Fruit fly (Drosophila melanogaster): ENCODE results near the gene muc.
A peak's percentile ranks its signal among the peaks of the same experiment; 100 is the strongest.

muc gene

dm6 chr2L:7437325-7437707 lies 10.7 kb downstream of the muc start, which contains the start of gene CG5973 (continued):
- peak; percentile 13 for TF ChIP-seq CG16779 (tag; optimal IDR thresholded peaks at IDR 0.05)
- no peak for TF ChIP-seq vri (GFP tag; optimal IDR thresholded peaks at IDR 0.05)
- no peak for TF ChIP-seq Met (GFP tag; optimal IDR thresholded peaks at IDR 0.05)
- TF ChIP-seq fd85E (GFP tag; optimal IDR thresholded peaks at IDR 0.05), result no peak
- TF ChIP-seq CG34406 (GFP tag; optimal IDR thresholded peaks at IDR 0.05), result no peak
- TF ChIP-seq Ets96B (tag; optimal IDR thresholded peaks at IDR 0.05), result no peak
- no peak for TF ChIP-seq CG6792 (GFP tag; optimal IDR thresholded peaks at IDR 0.05)
- TF ChIP-seq CG6163 (GFP tag; IDR thresholded peaks at IDR 0.05), result 0 out of 3 replicates have a peak, but pooled peaks have one; percentile 33
- peak; percentile 12 for TF ChIP-seq net (GFP tag; optimal IDR thresholded peaks at IDR 0.05)
- TF ChIP-seq fd59A (GFP tag; optimal IDR thresholded peaks at IDR 0.05), result no peak
- TF ChIP-seq CG32006 (GFP tag; optimal IDR thresholded peaks at IDR 0.05), result peak; percentile 43
- peak; percentile 23 for TF ChIP-seq CG6854 (GFP tag; optimal IDR thresholded peaks at IDR 0.05)
- no peak for TF ChIP-seq CG31627 (GFP tag; optimal IDR thresholded peaks at IDR 0.05)
- no peak for TF ChIP-seq CG11294 (GFP tag; IDR thresholded peaks at IDR 0.05)
- no peak for TF ChIP-seq Gug (GFP tag; IDR thresholded peaks at IDR 0.05)
- TF ChIP-seq CG10631 (GFP tag; optimal IDR thresholded peaks at IDR 0.05), result no peak
- TF ChIP-seq achi (GFP tag; optimal IDR thresholded peaks at IDR 0.05), result no peak
- TF ChIP-seq CG6276 (GFP tag; optimal IDR thresholded peaks at IDR 0.05), result peak; percentile 18
- TF ChIP-seq CG8319 (GFP tag; optimal IDR thresholded peaks at IDR 0.05), result no peak
- TF ChIP-seq eg (GFP tag; IDR thresholded peaks at IDR 0.05), result no peak
- TF ChIP-seq cyc (GFP tag; optimal IDR thresholded peaks at IDR 0.05), result no peak
- TF ChIP-seq topi (GFP tag; optimal IDR thresholded peaks at IDR 0.05), result no peak
- TF ChIP-seq Eip93F (GFP tag; optimal IDR thresholded peaks at IDR 0.05), result no peak
- no peak for TF ChIP-seq Sox14 (GFP tag; optimal IDR thresholded peaks at IDR 0.05)
- TF ChIP-seq Hr4 (GFP tag; optimal IDR thresholded peaks at IDR 0.05), result no peak
- TF ChIP-seq CG9139 (GFP tag; optimal IDR thresholded peaks at IDR 0.05), result peak; percentile 47
- no peak for TF ChIP-seq Blimp-1 (GFP tag; optimal IDR thresholded peaks at IDR 0.05)
- TF ChIP-seq CG4318 (GFP tag; optimal IDR thresholded peaks at IDR 0.05), result no peak
- peak; percentile 17 for TF ChIP-seq svp (GFP tag)
- no peak for TF ChIP-seq CG11762 (GFP tag; optimal IDR thresholded peaks at IDR 0.05; ENCODE audit: insufficient read depth)
- TF ChIP-seq CG15336 (GFP tag; IDR thresholded peaks at IDR 0.05), result no peak; the same call in 1 of the 2 replicates
- no peak for TF ChIP-seq Smox (GFP tag; optimal IDR thresholded peaks at IDR 0.05)
- TF ChIP-seq Hr38 (GFP tag; optimal IDR thresholded peaks at IDR 0.05), result no peak
- no peak for TF ChIP-seq Sox102F (GFP tag; optimal IDR thresholded peaks at IDR 0.05)
- TF ChIP-seq Lpt (GFP tag; optimal IDR thresholded peaks at IDR 0.05), result no peak
- TF ChIP-seq ss (GFP tag; optimal IDR thresholded peaks at IDR 0.05), result no peak
- TF ChIP-seq CG7368 (GFP tag; optimal IDR thresholded peaks at IDR 0.05), result no peak

- peak; percentile 8 for TF ChIP-seq esn (GFP tag; optimal IDR thresholded peaks at IDR 0.05)
- no peak for TF ChIP-seq topi (GFP tag; optimal IDR thresholded peaks at IDR 0.05)
- no peak for TF ChIP-seq CG11902 (GFP tag; optimal IDR thresholded peaks at IDR 0.05)
- no peak for TF ChIP-seq Lpt (GFP tag; optimal IDR thresholded peaks at IDR 0.05)
- TF ChIP-seq CG10669 (GFP tag; optimal IDR thresholded peaks at IDR 0.05), result no peak
- TF ChIP-seq CG3919 (GFP tag; optimal IDR thresholded peaks at IDR 0.05), result no peak
- no peak for TF ChIP-seq lz (GFP tag; optimal IDR thresholded peaks at IDR 0.05)
- no peak for TF ChIP-seq salr (GFP tag; optimal IDR thresholded peaks at IDR 0.05)
- TF ChIP-seq Eip93F (GFP tag; optimal IDR thresholded peaks at IDR 0.05), result no peak
- no peak for TF ChIP-seq eg (GFP tag; IDR thresholded peaks at IDR 0.05)
- TF ChIP-seq CG8632 (GFP tag; optimal IDR thresholded peaks at IDR 0.05), result no peak
- no peak for TF ChIP-seq Hr39 (GFP tag; optimal IDR thresholded peaks at IDR 0.05)
- TF ChIP-seq CG15336 (GFP tag; IDR thresholded peaks at IDR 0.05), result 0 out of 2 replicates have a peak, but pooled peaks have one; percentile 16
- TF ChIP-seq CG32006 (GFP tag; optimal IDR thresholded peaks at IDR 0.05), result peak; percentile 19
- no peak for TF ChIP-seq spab (GFP tag; optimal IDR thresholded peaks at IDR 0.05)
- TF ChIP-seq CG8119 (GFP tag; IDR thresholded peaks at IDR 0.05), result peak; percentile 34; the same call in 1 of the 3 replicates
- no peak for TF ChIP-seq CG31627 (GFP tag; optimal IDR thresholded peaks at IDR 0.05)
- TF ChIP-seq net (GFP tag; optimal IDR thresholded peaks at IDR 0.05), result no peak
- TF ChIP-seq achi (GFP tag; optimal IDR thresholded peaks at IDR 0.05), result no peak
- no peak for TF ChIP-seq CG16779 (tag; optimal IDR thresholded peaks at IDR 0.05)
- TF ChIP-seq CG3032 (tag; optimal IDR thresholded peaks at IDR 0.05), result no peak
- no peak for TF ChIP-seq Met (GFP tag; optimal IDR thresholded peaks at IDR 0.05)
- no peak for TF ChIP-seq Sox15 (GFP tag; optimal IDR thresholded peaks at IDR 0.05)
- no peak for TF ChIP-seq CG4318 (GFP tag; optimal IDR thresholded peaks at IDR 0.05)
- no peak for TF ChIP-seq CG6854 (GFP tag; optimal IDR thresholded peaks at IDR 0.05)
- no peak for TF ChIP-seq CG10631 (GFP tag; optimal IDR thresholded peaks at IDR 0.05)
- no peak for TF ChIP-seq Eip75B (GFP tag; optimal IDR thresholded peaks at IDR 0.05)
- no peak for TF ChIP-seq fd85E (GFP tag; optimal IDR thresholded peaks at IDR 0.05)
- TF ChIP-seq CG9139 (GFP tag; optimal IDR thresholded peaks at IDR 0.05), result no peak
- TF ChIP-seq CG6163 (GFP tag; IDR thresholded peaks at IDR 0.05), result no peak
Measured at dm6 chr2L:7438505-7438904, 11.8 kb downstream of the muc start.

All from whole organism, prepupa.